Worm (Caenorhabditis elegans) whole organism, early embryonic: ENCODE data around the gene glrx-5.
A peak's percentile ranks its signal among the peaks of the same experiment; 100 is the strongest.

Experiments used
- B0310.2 ChIP-seq: sonication (generic microtip); optimal IDR thresholded peaks from 2 replicates; lab custom pipeline; 2016; ENCODE audit warnings: mild to moderate bottlenecking, missing genetic modification characterization, missing compliant biosample characterization
- F13C5.2 ChIP-seq: sonication (generic microtip); optimal IDR thresholded peaks from 2 replicates; lab custom pipeline; 2017; ENCODE audit warnings: mild to moderate bottlenecking, missing genetic modification characterization, inconsistent platforms, missing compliant biosample characterization
- aly-1 ChIP-seq: sonication (generic microtip); optimal IDR thresholded peaks from 2 replicates; lab custom pipeline; 2016; ENCODE audit warnings: missing genetic modification characterization, missing compliant biosample characterization
- ama-1 ChIP-seq: fragments of 150-350 bp; optimal IDR thresholded peaks from 2 replicates; lab custom pipeline; 2014
- ceh-13 ChIP-seq: fragments of 200-800 bp; sonication (Bioruptor generic); optimal IDR thresholded peaks from 2 replicates; lab custom pipeline; 2018; ENCODE audit warnings: mild to moderate bottlenecking, missing genetic modification characterization, missing compliant biosample characterization
- ceh-36 ChIP-seq: sonication (generic microtip); optimal IDR thresholded peaks from 2 replicates; lab custom pipeline; 2016; ENCODE audit warnings: missing genetic modification characterization, inconsistent platforms, missing compliant biosample characterization
- ets-7 ChIP-seq: sonication (generic microtip); optimal IDR thresholded peaks from 2 replicates; lab custom pipeline; 2016; ENCODE audit warnings: missing genotype, missing genetic modification characterization, missing compliant biosample characterization
- flt-1 ChIP-seq: fragments of 200-800 bp; sonication (Bioruptor generic); IDR thresholded peaks from 2 replicates; pipeline ENCODE4 v1.3.6; 2022; ENCODE audit warnings: missing genetic modification characterization, missing compliant biosample characterization
- hmbx-1 ChIP-seq: sonication (generic microtip); optimal IDR thresholded peaks from 2 replicates; lab custom pipeline; 2016; ENCODE audit warnings: mild to moderate bottlenecking, missing genetic modification characterization, missing compliant biosample characterization
- hmg-4 ChIP-seq: fragments of 200-800 bp; sonication (Bioruptor generic); optimal IDR thresholded peaks from 2 replicates; lab custom pipeline; 2018; ENCODE audit warnings: mild to moderate bottlenecking, missing genetic modification characterization, missing compliant biosample characterization
- hnd-1 ChIP-seq: sonication (generic microtip); optimal IDR thresholded peaks from 2 replicates; lab custom pipeline; 2016; ENCODE audit warnings: missing genetic modification characterization, missing compliant biosample characterization
- pes-1 ChIP-seq: fragments of 200-800 bp; sonication (Bioruptor generic); IDR thresholded peaks from 2 replicates; pipeline ENCODE4 v1.3.6; 2022; ENCODE audit warnings: missing genetic modification reagents, missing genetic modification characterization, missing compliant biosample characterization
- scrt-1 ChIP-seq: fragments of 200-800 bp; sonication (Bioruptor generic); IDR thresholded peaks from 2 replicates; pipeline ENCODE4 v1.3.6; 2022; ENCODE audit warnings: missing genetic modification characterization, missing compliant biosample characterization
- sea-1 ChIP-seq: fragments of 200-800 bp; sonication (Bioruptor generic); conservative IDR thresholded peaks from 2 replicates; pipeline ENCODE4 v1.3.6; 2022; ENCODE audit warnings: missing genetic modification characterization, missing compliant biosample characterization
- tbx-11 ChIP-seq: fragments of 200-800 bp; sonication (Bioruptor generic); IDR thresholded peaks from 2 replicates; pipeline ENCODE4 v1.3.6; 2022; ENCODE audit warnings: missing genetic modification characterization, missing compliant biosample characterization
- tbx-37 ChIP-seq: fragments of 200-800 bp; sonication (Bioruptor generic); conservative IDR thresholded peaks from 2 replicates; pipeline ENCODE4 v1.3.6; 2022; ENCODE audit warnings: missing genetic modification reagents, missing genetic modification characterization, missing compliant biosample characterization
- tra-4 ChIP-seq: sonication (generic microtip); optimal IDR thresholded peaks from 2 replicates; lab custom pipeline; 2017; ENCODE audit warnings: missing genetic modification characterization, missing compliant biosample characterization

The glrx-5 gene

DNA sequence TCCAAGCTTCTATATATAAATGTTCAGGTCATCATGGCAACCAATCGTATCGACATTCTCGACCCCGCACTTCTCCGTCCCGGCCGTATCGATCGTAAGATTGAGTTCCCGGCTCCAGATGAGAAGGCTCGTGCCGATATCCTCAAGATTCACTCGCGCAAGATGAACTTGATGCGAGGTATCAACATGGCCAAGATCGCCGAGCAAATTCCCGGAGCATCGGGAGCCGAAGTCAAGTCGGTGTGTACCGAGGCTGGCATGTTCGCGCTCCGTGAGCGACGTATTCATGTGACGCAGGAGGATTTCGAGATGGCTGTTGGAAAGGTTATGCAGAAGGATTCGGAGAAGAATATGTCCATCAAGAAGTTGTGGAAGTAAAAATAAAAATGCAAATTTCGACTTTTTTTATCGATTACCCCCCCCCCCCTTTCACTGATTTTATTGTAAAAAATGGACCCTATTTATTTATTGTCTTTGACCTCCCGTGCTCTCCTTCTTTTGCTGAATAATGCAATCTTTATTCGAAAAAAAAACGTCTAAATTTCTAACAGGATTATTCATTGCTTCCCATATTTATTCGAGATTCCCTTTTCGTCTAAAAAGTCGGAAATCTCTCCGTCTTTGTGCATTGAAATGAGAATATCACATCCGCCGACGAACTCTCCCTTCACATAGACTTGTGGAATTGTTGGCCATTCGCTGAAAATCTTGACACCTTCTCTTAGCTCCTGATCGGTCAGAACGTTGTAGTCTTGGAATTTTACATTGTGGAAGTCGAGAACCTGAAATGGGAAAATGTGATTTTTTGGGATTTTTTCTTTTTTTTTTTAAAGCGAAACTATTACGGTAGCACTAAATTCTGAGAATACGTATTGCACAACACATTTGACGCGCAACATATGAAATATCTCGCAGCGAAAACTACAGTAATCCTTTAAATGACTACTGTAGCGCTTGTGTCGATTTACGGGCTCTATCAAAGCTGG, 1.3 kb downstream of the glrx-5 start:
- TF ChIP-seq hnd-1 (tag; lab: Kevin White, UChicago): no peak
- no peak for TF ChIP-seq flt-1 (GFP tag; lab: Robert Waterston, UW)
- TF ChIP-seq B0310.2 (tag; lab: Kevin White, UChicago): no peak
- TF ChIP-seq scrt-1 (GFP tag; lab: Robert Waterston, UW): no peak
- TF ChIP-seq pes-1 (GFP tag; lab: Robert Waterston, UW): no peak

DNA sequence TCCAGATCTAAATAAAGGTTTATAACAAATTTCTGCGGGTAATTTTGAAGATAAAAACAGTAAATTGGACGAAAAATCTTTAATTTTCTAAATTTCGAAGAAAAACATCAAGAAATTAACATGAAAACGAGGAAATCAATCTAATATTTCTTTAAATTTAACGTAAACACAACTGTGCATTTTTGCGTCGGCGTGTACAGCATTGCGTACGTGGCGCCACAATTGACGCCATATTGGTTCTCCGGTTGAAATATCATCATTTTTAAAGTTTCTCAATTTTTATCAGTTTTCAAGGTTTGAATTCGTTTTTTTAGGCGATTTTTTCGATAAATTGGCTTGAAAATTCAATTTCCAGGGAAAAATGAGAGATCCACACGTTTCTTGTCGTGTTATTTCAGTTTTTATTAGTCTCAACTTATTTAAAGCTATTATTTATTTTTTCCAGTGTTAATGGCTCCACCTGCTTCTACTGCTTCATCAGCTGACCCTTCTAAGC, 3.6 kb downstream of the glrx-5 start, which contains the start of gene rpt-6:
Gene rpt-6 (plus strand): TSS at position 446 of the 496 bp plus-strand sequence.
- TF ChIP-seq F13C5.2 (tag; lab: Kevin White, UChicago) (no peak), flt-1 (GFP tag; lab: Robert Waterston, UW) (no peak), B0310.2 (tag; lab: Kevin White, UChicago) (no peak), hnd-1 (tag; lab: Kevin White, UChicago) (no peak), hmbx-1 (no peak), ama-1 (lab: Kevin White, UChicago) (no peak)

DNA sequence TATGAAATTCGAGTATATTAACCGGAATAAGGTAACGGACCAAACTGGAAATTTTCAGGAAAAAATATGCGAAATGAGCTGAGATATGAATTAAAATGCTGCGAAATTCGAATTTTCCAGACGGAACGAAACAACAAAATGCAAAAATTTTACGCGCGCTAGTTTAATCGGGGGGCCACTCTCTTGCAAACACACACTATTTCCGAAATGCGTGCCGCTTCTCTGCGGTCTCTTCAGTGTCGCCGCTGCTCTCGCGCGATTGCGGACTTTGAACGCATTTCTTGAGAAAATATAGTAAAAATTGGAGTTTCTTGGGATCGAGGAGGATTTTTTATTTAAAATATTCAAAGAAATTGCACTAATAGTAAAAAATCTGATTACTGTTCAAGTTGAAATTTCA, 4.2 kb downstream of the glrx-5 start:
- no peak for TF ChIP-seq B0310.2 (tag; lab: Kevin White, UChicago)
- TF ChIP-seq ama-1 (lab: Kevin White, UChicago): no peak
- TF ChIP-seq hmbx-1: no peak
- TF ChIP-seq sea-1 (GFP tag; lab: Robert Waterston, UW): no peak
- no peak for TF ChIP-seq hnd-1 (tag; lab: Kevin White, UChicago)
- no peak for TF ChIP-seq pes-1 (GFP tag; lab: Robert Waterston, UW)
- no peak for TF ChIP-seq ceh-13 (GFP tag; lab: Kevin White, UChicago)
- no peak for TF ChIP-seq hmg-4 (GFP tag; lab: Kevin White, UChicago)
- no peak for TF ChIP-seq scrt-1 (GFP tag; lab: Robert Waterston, UW)
- no peak for TF ChIP-seq aly-1 (tag; lab: Kevin White, UChicago)
- no peak for TF ChIP-seq ets-7 (tag; lab: Kevin White, UChicago)
- no peak for TF ChIP-seq F13C5.2 (tag; lab: Kevin White, UChicago)
- TF ChIP-seq flt-1 (GFP tag; lab: Robert Waterston, UW): no peak

DNA sequence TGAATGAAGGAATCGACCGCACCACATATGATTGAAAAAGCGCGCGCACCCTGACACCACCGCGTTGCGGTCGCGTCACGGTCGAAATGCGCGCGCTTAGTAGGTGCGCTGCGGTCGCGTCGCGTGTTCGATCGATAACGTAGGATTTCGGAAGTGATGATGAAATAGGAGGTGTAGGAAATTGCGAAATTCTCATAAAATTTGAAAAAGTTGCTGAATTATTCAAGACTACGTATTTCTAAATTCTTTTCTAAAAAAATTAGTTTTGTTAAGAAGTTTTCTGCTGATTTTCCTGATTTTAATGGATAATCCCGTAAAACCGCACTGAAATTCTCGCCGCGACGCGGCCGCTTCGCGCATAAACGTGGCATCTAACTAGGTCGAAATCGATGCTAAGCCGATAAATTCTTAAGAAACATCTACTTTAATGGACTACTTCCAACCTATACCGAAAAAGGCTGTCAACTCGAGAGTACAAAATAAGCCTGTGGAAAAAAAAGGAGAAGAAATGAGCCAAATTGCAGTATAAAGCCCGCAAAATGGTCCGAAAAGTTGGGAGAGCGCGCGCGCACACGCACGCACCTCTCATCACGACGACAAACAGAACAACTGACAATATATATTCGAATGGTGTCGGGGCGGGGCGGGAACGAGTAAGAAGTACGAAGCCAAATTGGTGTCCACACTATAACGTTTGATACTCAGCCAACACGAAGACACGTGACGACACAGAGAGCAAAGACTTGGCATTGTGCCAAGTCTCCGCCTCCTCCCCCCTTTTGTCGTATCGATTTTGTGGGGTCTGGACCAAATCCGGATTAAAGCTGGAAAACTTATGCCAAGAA, 5.0 kb downstream of the glrx-5 start, which contains the start of gene his-72:
Gene his-72 (minus strand): TSS at position 589 of the 845 bp plus-strand sequence.
- TF ChIP-seq hmg-4 (GFP tag; lab: Kevin White, UChicago) (peak; percentile 55), aly-1 (tag; lab: Kevin White, UChicago) (no peak), F13C5.2 (tag; lab: Kevin White, UChicago) (peak; percentile 14), pes-1 (GFP tag; lab: Robert Waterston, UW) (peak; percentile 57; the same call in 1 of the 2 replicates), B0310.2 (tag; lab: Kevin White, UChicago) (peak; percentile 45), ceh-36 (peak; percentile 16), scrt-1 (GFP tag; lab: Robert Waterston, UW) (no peak), flt-1 (GFP tag; lab: Robert Waterston, UW) (no peak), tra-4 (no peak), ama-1 (lab: Kevin White, UChicago) (peak; percentile 97)

DNA sequence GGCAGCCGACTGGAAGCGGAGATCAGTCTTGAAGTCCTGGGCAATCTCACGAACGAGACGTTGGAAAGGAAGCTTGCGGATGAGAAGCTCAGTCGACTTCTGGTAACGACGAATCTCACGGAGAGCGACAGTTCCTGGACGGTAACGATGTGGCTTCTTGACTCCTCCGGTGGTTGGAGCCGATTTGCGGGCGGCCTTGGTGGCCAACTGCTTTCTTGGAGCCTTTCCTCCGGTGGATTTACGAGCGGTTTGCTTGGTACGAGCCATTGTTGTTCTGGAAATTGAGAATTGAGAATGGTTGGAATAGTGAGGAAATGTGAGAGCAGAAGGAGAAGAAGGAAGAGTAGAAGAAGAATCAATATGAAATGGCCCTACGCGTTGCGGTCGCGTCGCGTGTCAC, 5.8 kb downstream of the glrx-5 start:
- no peak for TF ChIP-seq flt-1 (GFP tag; lab: Robert Waterston, UW)
- no peak for TF ChIP-seq hnd-1 (tag; lab: Kevin White, UChicago)
- no peak for TF ChIP-seq aly-1 (tag; lab: Kevin White, UChicago)
- no peak for TF ChIP-seq scrt-1 (GFP tag; lab: Robert Waterston, UW)
- TF ChIP-seq sea-1 (GFP tag; lab: Robert Waterston, UW): no peak
- no peak for TF ChIP-seq hmg-4 (GFP tag; lab: Kevin White, UChicago)
- no peak for TF ChIP-seq tra-4
- TF ChIP-seq ceh-36: no peak
- no peak for TF ChIP-seq B0310.2 (tag; lab: Kevin White, UChicago)
- TF ChIP-seq ceh-13 (GFP tag; lab: Kevin White, UChicago): no peak
- no peak for TF ChIP-seq ets-7 (tag; lab: Kevin White, UChicago)
- TF ChIP-seq ama-1 (lab: Kevin White, UChicago): no peak
- TF ChIP-seq hmbx-1: no peak
- TF ChIP-seq tbx-37 (GFP tag; lab: Robert Waterston, UW): no peak
- TF ChIP-seq F13C5.2 (tag; lab: Kevin White, UChicago): no peak
- TF ChIP-seq tbx-11 (GFP tag; lab: Robert Waterston, UW): no peak
- TF ChIP-seq pes-1 (GFP tag; lab: Robert Waterston, UW): no peak

DNA sequence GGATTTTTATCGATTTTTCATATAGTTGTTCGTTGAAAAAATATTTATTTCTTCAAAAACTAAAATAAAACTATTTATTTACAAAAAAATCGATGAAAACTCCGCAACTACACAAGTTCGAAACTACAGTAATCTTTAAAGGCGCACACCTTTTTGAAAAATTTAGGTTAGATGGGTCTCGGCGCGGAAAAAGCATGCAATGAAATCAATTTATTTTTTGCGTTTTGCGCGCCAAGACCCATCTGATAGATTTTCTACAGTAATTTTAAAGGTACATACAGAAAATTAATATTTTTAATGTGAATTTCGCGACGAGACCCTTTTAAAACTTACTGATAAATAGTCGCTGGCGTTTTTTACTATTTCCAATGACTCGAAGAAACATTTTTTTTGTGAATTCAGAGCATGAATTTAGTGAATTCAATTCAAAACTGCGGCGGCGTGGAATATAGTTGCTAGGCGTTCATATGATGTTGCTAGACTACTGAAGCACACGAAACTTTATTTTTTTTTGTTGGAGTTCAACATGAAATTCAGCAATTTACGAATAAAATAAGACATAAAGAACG, 6.6 kb downstream of the glrx-5 start, which contains the start of gene Y75B8A.33:
Gene Y75B8A.33 (minus strand): TSS at position 385 of the 569 bp plus-strand sequence.
- TF ChIP-seq tbx-37 (GFP tag; lab: Robert Waterston, UW) (no peak), pes-1 (GFP tag; lab: Robert Waterston, UW) (peak; percentile 39; the same call in 1 of the 2 replicates)
